Fruit fly (Drosophila melanogaster): Measurements from ENCODE around the gene CG17919.

The CG17919 gene

dm6 chr3R:6352893-6353623 is 9.2 kb downstream of the CG17919 start (continued):
- TF ChIP-seq CG12219 (GFP tag; optimal IDR thresholded peaks at IDR 0.05) (no peak), CG4707 (GFP tag; optimal IDR thresholded peaks at IDR 0.05) (no peak), gro (GFP tag; optimal IDR thresholded peaks at IDR 0.05) (no peak), maf-S (GFP tag; optimal IDR thresholded peaks at IDR 0.05) (no peak), CG34422 (GFP tag; IDR thresholded peaks at IDR 0.05) (no peak), sr (GFP tag; IDR thresholded peaks at IDR 0.05) (peak; percentile 95), CG2678 (tag; optimal IDR thresholded peaks at IDR 0.05) (peak; percentile 65), eyg (GFP tag; optimal IDR thresholded peaks at IDR 0.05) (no peak), CG2889 (GFP tag; IDR thresholded peaks at IDR 0.05) (no peak), Ets97D (GFP tag; optimal IDR thresholded peaks at IDR 0.05) (no peak), CG1647 (GFP tag; optimal IDR thresholded peaks at IDR 0.05) (peak; percentile 5), al (GFP tag; IDR thresholded peaks at IDR 0.05) (no peak), CG10462 (GFP tag; optimal IDR thresholded peaks at IDR 0.05) (no peak), az2 (GFP tag; optimal IDR thresholded peaks at IDR 0.05) (peak; percentile 25), Lhr (GFP tag; optimal IDR thresholded peaks at IDR 0.05) (no peak), gsb-n (tag; optimal IDR thresholded peaks at IDR 0.05) (peak; percentile 28), klu (GFP tag; IDR thresholded peaks at IDR 0.05) (no peak), tin (GFP tag; optimal IDR thresholded peaks at IDR 0.05) (no peak), CG11560 (tag; IDR thresholded peaks at IDR 0.05) (no peak), CG8765 (GFP tag; IDR thresholded peaks at IDR 0.05) (no peak), shn (GFP tag; optimal IDR thresholded peaks at IDR 0.05) (no peak), Xrp1 (GFP tag; IDR thresholded peaks at IDR 0.05) (peak; percentile 38; the same call in 1 of the 2 replicates), CG7745 (tag; optimal IDR thresholded peaks at IDR 0.05) (no peak), Ssrp (tag; optimal IDR thresholded peaks at IDR 0.05) (peak; percentile 33), CG12104 (GFP tag; optimal IDR thresholded peaks at IDR 0.05) (peak; percentile 13), CG11085 (GFP tag; IDR thresholded peaks at IDR 0.05) (no peak), CG15011 (GFP tag; optimal IDR thresholded peaks at IDR 0.05) (no peak), HmgZ (tag; optimal IDR thresholded peaks at IDR 0.05) (no peak), CG12071 (GFP tag; optimal IDR thresholded peaks at IDR 0.05) (peak; percentile 8), crp (GFP tag; optimal IDR thresholded peaks at IDR 0.05) (no peak), nerfin-2 (GFP tag; IDR thresholded peaks at IDR 0.05; ENCODE audit: partially characterized antibody) (no peak), Bteb2 (GFP tag; optimal IDR thresholded peaks at IDR 0.05) (no peak), CG17328 (GFP tag; IDR thresholded peaks at IDR 0.05) (no peak), eve (GFP tag; optimal IDR thresholded peaks at IDR 0.05) (no peak), PHDP (tag; optimal IDR thresholded peaks at IDR 0.05) (peak; percentile 26), tap (tag; optimal IDR thresholded peaks at IDR 0.05) (no peak), CG11504 (tag; optimal IDR thresholded peaks at IDR 0.05) (peak; percentile 72), CG11398 (GFP tag; optimal IDR thresholded peaks at IDR 0.05) (no peak), CG3407 (GFP tag; optimal IDR thresholded peaks at IDR 0.05) (no peak), hb (GFP tag; IDR thresholded peaks at IDR 0.05; ENCODE audit: partially characterized antibody) (no peak), Fer2 (tag; optimal IDR thresholded peaks at IDR 0.05) (no peak), jigr1 (GFP tag; IDR thresholded peaks at IDR 0.05) (no peak), CG8388 (GFP tag; optimal IDR thresholded peaks at IDR 0.05) (peak; percentile 5), Hr78 (GFP tag; optimal IDR thresholded peaks at IDR 0.05) (peak in 1 of 2 experiments; percentile 29), kay (GFP tag; optimal IDR thresholded peaks at IDR 0.05) (peak; percentile 2), Atf-2 (GFP tag; optimal IDR thresholded peaks at IDR 0.05) (no peak), dm (GFP tag; optimal IDR thresholded peaks at IDR 0.05) (no peak), Atf6 (GFP tag; IDR thresholded peaks at IDR 0.05) (no peak), sob (GFP tag; IDR thresholded peaks at IDR 0.05) (no peak), lilli (GFP tag; optimal IDR thresholded peaks at IDR 0.05) (no peak), Adf1 (GFP tag; IDR thresholded peaks at IDR 0.05) (peak; percentile 83)

Measured in whole organism, embryonic.